Worm (Caenorhabditis elegans): Measurements from ENCODE around the gene slc-25A18.2.

ce11 chrIV:7433858-7434257 lies 41.0 kb upstream of the slc-25A18.2 start, which contains the start of gene B0496.11:
- TF ChIP-seq ztf-23 (GFP tag; IDR thresholded peaks at IDR 0.05) = no peak
- no peak for TF ChIP-seq ref-1 (GFP tag; conservative IDR thresholded peaks at IDR 0.05)
